Worm (Caenorhabditis elegans): ENCODE measurements around the gene fbxc-34.
"Not testable (repeated sequence)": the region's sequence is repeated elsewhere in the genome, so short reads cannot be mapped to it uniquely, and the experiment has no call there.

DNA sequence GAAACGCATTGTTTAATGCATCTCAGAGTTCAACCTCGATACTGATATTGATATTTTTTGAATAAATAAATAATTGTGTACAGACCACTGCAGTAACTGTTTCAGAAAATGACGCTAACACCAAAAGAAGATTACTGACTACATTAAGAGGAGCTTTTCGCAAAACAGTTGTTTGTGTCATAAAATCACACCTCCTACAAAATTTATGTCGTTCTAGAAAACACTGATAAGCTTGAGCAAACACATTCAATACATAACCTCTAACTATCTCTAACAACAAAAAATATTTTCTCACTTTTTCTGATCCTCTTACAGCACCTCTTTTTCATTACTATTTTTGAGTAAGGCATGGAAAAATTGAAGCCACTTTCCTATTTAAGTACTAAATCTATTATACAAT lies 23.7 kb downstream of the fbxc-34 start, which contains the start of gene fbxc-7:
- TF ChIP-seq ceh-24 (tag; optimal IDR thresholded peaks at IDR 0.05); hlh-30 (tag; optimal IDR thresholded peaks at IDR 0.05; ENCODE audit: insufficient read depth); hlh-8 (tag; optimal IDR thresholded peaks at IDR 0.05): not testable (repeated sequence)

Measured in whole organism, late embryonic.